Worm (Caenorhabditis elegans): Measurements from ENCODE around the gene str-16.

Gene str-16

ce11 chrV:3230150-3230549 lies 6.5 kb upstream of the str-16 start:
- TF ChIP-seq nhr-28 (tag; optimal IDR thresholded peaks at IDR 0.05) (no peak), zip-8 (tag; optimal IDR thresholded peaks at IDR 0.05) (no peak), bed-3 (GFP tag; optimal IDR thresholded peaks at IDR 0.05) (no peak), lin-13 (tag; optimal IDR thresholded peaks at IDR 0.05) (no peak), nhr-12 (tag; optimal IDR thresholded peaks at IDR 0.05) (no peak), nhr-76 (tag; optimal IDR thresholded peaks at IDR 0.05) (no peak), ham-2 (GFP tag; optimal IDR thresholded peaks at IDR 0.05) (no peak), elt-1 (tag; optimal IDR thresholded peaks at IDR 0.05; ENCODE audit: borderline replicate concordance, insufficient read depth) (no peak), drap-1 (GFP tag; optimal IDR thresholded peaks at IDR 0.05) (no peak), nhr-237 (tag; optimal IDR thresholded peaks at IDR 0.05) (no peak), elt-3 (tag; optimal IDR thresholded peaks at IDR 0.05) (no peak), unc-39 (tag; optimal IDR thresholded peaks at IDR 0.05) (no peak), lin-32 (GFP tag; optimal IDR thresholded peaks at IDR 0.05) (no peak), hlh-1 (tag; optimal IDR thresholded peaks at IDR 0.05) (no peak), cnd-1 (tag; optimal IDR thresholded peaks at IDR 0.05) (no peak), blmp-1 (tag; optimal IDR thresholded peaks at IDR 0.05) (no peak), pha-4 (tag; optimal IDR thresholded peaks at IDR 0.05) (no peak)

ce11 chrV:3230597-3230996 lies 6.1 kb upstream of the str-16 start, which contains the start of gene K08D9.10:
TSS of gene K08D9.10 (plus strand) at chrV:3230897.
- TF ChIP-seq zip-8 (tag; optimal IDR thresholded peaks at IDR 0.05), result no peak
- no peak for TF ChIP-seq ceh-39 (tag; optimal IDR thresholded peaks at IDR 0.05)
- TF ChIP-seq nhr-76 (tag; optimal IDR thresholded peaks at IDR 0.05), result no peak
- no peak for TF ChIP-seq ces-1 (GFP tag; optimal IDR thresholded peaks at IDR 0.05)
- TF ChIP-seq ceh-83 (GFP tag; optimal IDR thresholded peaks at IDR 0.05), result no peak
- no peak for TF ChIP-seq mls-2 (tag; optimal IDR thresholded peaks at IDR 0.05)
- no peak for TF ChIP-seq bed-3 (GFP tag; optimal IDR thresholded peaks at IDR 0.05)
- TF ChIP-seq lin-32 (GFP tag; optimal IDR thresholded peaks at IDR 0.05), result no peak
- no peak for TF ChIP-seq M03D4.4 (tag; optimal IDR thresholded peaks at IDR 0.05)
- TF ChIP-seq snpc-4 (tag; optimal IDR thresholded peaks at IDR 0.05), result no peak
- no peak for TF ChIP-seq hlh-1 (tag; optimal IDR thresholded peaks at IDR 0.05)
- TF ChIP-seq pha-4 (tag; optimal IDR thresholded peaks at IDR 0.05), result no peak

- TF ChIP-seq elt-3 (tag; optimal IDR thresholded peaks at IDR 0.05) (no peak), lsy-2 (tag; optimal IDR thresholded peaks at IDR 0.05) (no peak), hlh-1 (tag; optimal IDR thresholded peaks at IDR 0.05) (no peak), flh-1 (GFP tag; optimal IDR thresholded peaks at IDR 0.05) (no peak), elt-1 (tag; optimal IDR thresholded peaks at IDR 0.05; ENCODE audit: borderline replicate concordance, insufficient read depth) (no peak), pha-4 (tag; optimal IDR thresholded peaks at IDR 0.05) (no peak), ztf-11 (tag; optimal IDR thresholded peaks at IDR 0.05) (no peak), lin-32 (GFP tag; optimal IDR thresholded peaks at IDR 0.05) (no peak), blmp-1 (tag; optimal IDR thresholded peaks at IDR 0.05) (no peak), tbx-8 (GFP tag; optimal IDR thresholded peaks at IDR 0.05) (no peak), sem-2 (GFP tag; optimal IDR thresholded peaks at IDR 0.05) (no peak)
These were observed 1.8 kb upstream of the str-16 start, which contains the start of gene K08D9.6 for ce11 chrV:3234887-3235286. TSS of gene K08D9.6 (minus strand) at chrV:3234987.

- TF ChIP-seq lin-13 (tag; optimal IDR thresholded peaks at IDR 0.05) (no peak), nhr-76 (tag; optimal IDR thresholded peaks at IDR 0.05) (no peak), bed-3 (GFP tag; optimal IDR thresholded peaks at IDR 0.05) (no peak), drap-1 (GFP tag; optimal IDR thresholded peaks at IDR 0.05) (no peak), hlh-1 (tag; optimal IDR thresholded peaks at IDR 0.05) (no peak), ceh-43 (GFP tag; optimal IDR thresholded peaks at IDR 0.05) (no peak)
These were observed 4.5 kb downstream of the str-16 start, which contains the start of gene srj-11 for ce11 chrV:3241175-3241574. TSS of gene srj-11 (plus strand) at chrV:3241424.

- TF ChIP-seq elt-1 (tag; optimal IDR thresholded peaks at IDR 0.05; ENCODE audit: borderline replicate concordance, insufficient read depth) (no peak), ceh-83 (GFP tag; optimal IDR thresholded peaks at IDR 0.05) (no peak), mep-1 (tag; optimal IDR thresholded peaks at IDR 0.05) (no peak)
These were observed 6.3 kb downstream of the str-16 start, which contains the start of gene gst-23 for ce11 chrV:3242984-3243383. TSS of gene gst-23 (plus strand) at chrV:3243284.

- no peak for TF ChIP-seq sptf-1 (tag; optimal IDR thresholded peaks at IDR 0.05)
- no peak for TF ChIP-seq lin-13 (tag; optimal IDR thresholded peaks at IDR 0.05)
These were observed 8.0 kb downstream of the str-16 start, which contains the start of gene srj-7 for ce11 chrV:3244703-3245102. TSS of gene srj-7 (plus strand) at chrV:3245003.
